Worm (Caenorhabditis elegans) whole organism, L1 larva: ENCODE data around the gene pqn-80.

Source experiments
- ama-1 ChIP-seq: fragments of 150-350 bp; optimal IDR thresholded peaks from 2 replicates; lab custom pipeline; 2014
- efl-3 ChIP-seq: fragments of 200-800 bp; sonication (Bioruptor generic); optimal IDR thresholded peaks from 2 replicates; lab custom pipeline; 2018; ENCODE audit warnings: mild to moderate bottlenecking, missing genetic modification characterization, missing compliant biosample characterization
- egl-27 ChIP-seq, 2 experiments: fragments of 150-350 bp in 1 of 2; sonication (generic microtip); optimal IDR thresholded peaks; 3 replicates each; lab custom pipeline; 2017 to 2018; ENCODE audit warnings: missing biosample characterization in 2 of 2, missing genetic modification characterization in 2 of 2, missing genetic modification reagents in 2 of 2
- lin-13 ChIP-seq: fragments of 150-350 bp; optimal IDR thresholded peaks from 2 replicates; lab custom pipeline; 2014; ENCODE audit warnings: missing biosample characterization, missing genetic modification reagents, missing genetic modification characterization
- mdl-1 ChIP-seq, 2 experiments: fragments of 150-350 bp; optimal IDR thresholded peaks; 2 replicates each; lab custom pipeline; 2014 to 2017; ENCODE audit warnings: missing biosample characterization in 2 of 2, missing genetic modification characterization in 2 of 2, inconsistent platforms in 1 of 2
- nhr-11 ChIP-seq: fragments of 150-350 bp; optimal IDR thresholded peaks from 2 replicates; lab custom pipeline; 2014; ENCODE audit warnings: missing biosample characterization, missing genetic modification characterization
- nhr-77 ChIP-seq: fragments of 150-350 bp; optimal IDR thresholded peaks from 2 replicates; lab custom pipeline; 2014; ENCODE audit warnings: missing biosample characterization, missing genetic modification characterization
- snpc-4 ChIP-seq: fragments of 150-350 bp; optimal IDR thresholded peaks from 2 replicates; lab custom pipeline; 2014; ENCODE audit warnings: missing biosample characterization, missing genetic modification characterization
- unc-86 ChIP-seq: sonication (generic microtip); optimal IDR thresholded peaks from 2 replicates; lab custom pipeline; 2016; ENCODE audit warnings: missing genetic modification characterization, missing compliant biosample characterization
- vab-15 ChIP-seq: sonication (generic microtip); optimal IDR thresholded peaks from 2 replicates; lab custom pipeline; 2017; ENCODE audit warnings: missing genotype, mild to moderate bottlenecking, missing genetic modification characterization, missing compliant biosample characterization
- zip-4 ChIP-seq: fragments of 200-800 bp; sonication (Bioruptor generic); optimal IDR thresholded peaks from 2 replicates; lab custom pipeline; 2018; ENCODE audit warnings: mild to moderate bottlenecking, missing genetic modification characterization, moderate library complexity, missing compliant biosample characterization

DNA sequence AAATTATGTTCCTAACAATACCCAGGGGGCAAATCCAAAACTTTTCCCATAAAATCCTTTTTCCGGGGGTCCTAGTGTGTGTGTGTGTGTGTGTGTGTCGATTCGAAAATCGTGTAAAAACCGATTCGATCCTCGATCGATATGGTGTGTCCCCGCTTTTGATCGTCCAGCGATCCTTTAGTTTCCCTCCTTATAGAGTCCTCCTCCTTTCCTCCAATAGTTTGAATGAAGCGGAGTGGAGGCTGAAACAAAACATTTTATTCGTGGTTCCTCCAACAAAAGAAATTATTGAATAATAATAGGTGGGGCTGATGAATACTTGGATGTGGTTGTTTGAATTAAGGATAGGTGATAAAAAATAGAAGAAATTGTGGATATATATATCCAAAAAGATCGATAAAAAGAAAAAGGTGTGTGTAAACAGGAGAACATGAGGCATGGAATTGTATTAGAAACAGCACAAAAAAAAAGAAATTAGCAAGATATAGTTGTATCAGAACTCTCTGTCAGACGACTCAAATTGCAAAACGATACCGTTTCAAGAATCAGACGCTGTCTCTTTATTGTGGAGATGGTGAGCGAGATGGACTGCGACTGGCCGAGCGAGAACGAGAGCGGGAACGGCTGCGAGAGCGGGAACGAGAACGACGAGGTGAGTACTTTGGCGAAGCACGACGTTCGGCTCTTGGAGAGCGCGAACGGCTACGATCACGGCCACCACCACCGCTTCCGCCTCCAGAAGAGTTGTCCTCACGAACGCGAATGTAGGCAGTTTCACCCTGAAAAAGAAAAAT, 60.3 kb downstream of the pqn-80 start:
- no peak for TF ChIP-seq ama-1 (lab: Kevin White, UChicago)
- TF ChIP-seq unc-86 (tag; lab: Kevin White, UChicago), result no peak
- TF ChIP-seq snpc-4 (tag; lab: Kevin White, UChicago), result no peak
- TF ChIP-seq vab-15 (tag; lab: Kevin White, UChicago), result no peak
- no peak for TF ChIP-seq egl-27 (tag; optimal IDR thresholded peaks at IDR 0.05; lab: Kevin White, UChicago)
- TF ChIP-seq nhr-11 (tag; lab: Kevin White, UChicago), result no peak
- TF ChIP-seq nhr-77 (tag; lab: Kevin White, UChicago), result no peak
- TF ChIP-seq efl-3 (GFP tag; lab: Kevin White, UChicago), result no peak
- no peak for TF ChIP-seq mdl-1 (tag; optimal IDR thresholded peaks at IDR 0.05; lab: Kevin White, UChicago)
- no peak for TF ChIP-seq lin-13 (GFP tag; lab: Kevin White, UChicago)
- no peak for TF ChIP-seq zip-4 (GFP tag; lab: Kevin White, UChicago)
